Worm (Caenorhabditis elegans) whole organism, young adult: Measurements from ENCODE around the gene Y6E2A.5.
"Not testable (repeated sequence)": the region's sequence is repeated elsewhere in the genome, so short reads cannot be mapped to it uniquely, and the experiment has no call there.

Experiments
- B0336.3 ChIP-seq: fragments of 200-800 bp; sonication (Bioruptor generic); IDR thresholded peaks from 2 replicates; pipeline ENCODE4 v1.3.6; 2022; ENCODE audit warnings: missing genetic modification characterization, missing compliant biosample characterization
- F57C9.4 ChIP-seq: sonication (generic microtip); optimal IDR thresholded peaks from 2 replicates; lab custom pipeline; 2017; ENCODE audit warnings: mild to moderate bottlenecking, missing genetic modification characterization, missing compliant biosample characterization
- Y56A3A.18 ChIP-seq: fragments of 200-800 bp; sonication (Bioruptor generic); IDR thresholded peaks from 2 replicates; pipeline ENCODE4 v1.3.6; 2022; ENCODE audit warnings: missing genetic modification reagents, missing genetic modification characterization, missing compliant biosample characterization
- ama-1 ChIP-seq, 3 experiments: fragments of 150-350 bp in 1 of 3; sonication (generic microtip) in 2 of 3; optimal IDR thresholded peaks; 2 replicates each; lab custom pipeline; 2014 to 2018; ENCODE audit warnings: missing biosample characterization in 2 of 3, missing genetic modification characterization in 2 of 3, missing genetic modification reagents in 2 of 3
- dox-1 ChIP-seq: fragments of 200-800 bp; sonication (Bioruptor generic); IDR thresholded peaks from 2 replicates; pipeline ENCODE4 v1.3.6; 2022; ENCODE audit warnings: missing genetic modification reagents, missing genetic modification characterization, missing compliant biosample characterization
- gei-17 ChIP-seq: fragments of 200-800 bp; sonication (Bioruptor generic); optimal IDR thresholded peaks from 2 replicates; lab custom pipeline; 2018; ENCODE audit warnings: mild to moderate bottlenecking, missing genetic modification characterization, missing compliant biosample characterization
- hlh-26 ChIP-seq: fragments of 200-800 bp; sonication (Bioruptor generic); conservative IDR thresholded peaks from 2 replicates; pipeline ENCODE4 v1.3.6; 2022; ENCODE audit warnings: missing genetic modification reagents, missing genetic modification characterization, missing compliant biosample characterization
- lin-35 ChIP-seq, 3 experiments: fragments of 150-350 bp in 2 of 3; sonication (generic microtip) in 1 of 3; optimal IDR thresholded peaks; 2 replicates each; lab custom pipeline; 2014 to 2018; ENCODE audit warnings: missing biosample characterization in 3 of 3, missing genetic modification characterization in 3 of 3, missing genetic modification reagents in 3 of 3

ce11 chrV:15754731-15755130 lies 36.3 kb upstream of the Y6E2A.5 start, which contains the start of gene str-8:
- TF ChIP-seq lin-35 (GFP tag; optimal IDR thresholded peaks at IDR 0.05; lab: Kevin White, UChicago); Y56A3A.18 (GFP tag; lab: Robert Waterston, UW); ama-1 (optimal IDR thresholded peaks at IDR 0.05; lab: Kevin White, UChicago); ama-1 (GFP tag; optimal IDR thresholded peaks at IDR 0.05; lab: Kevin White, UChicago); hlh-26 (GFP tag; lab: Robert Waterston, UW); B0336.3 (GFP tag; lab: Robert Waterston, UW); F57C9.4 (tag; lab: Kevin White, UChicago); gei-17 (GFP tag; lab: Kevin White, UChicago); dox-1 (GFP tag; lab: Robert Waterston, UW): not testable (repeated sequence)
